Fruit fly (Drosophila melanogaster) whole organism, embryonic: ENCODE data around the gene crq.

ENCODE experiments used
- B-H1 ChIP-seq: fragments of 200-800 bp; sonication (Bioruptor generic); IDR thresholded peaks from 3 replicates; pipeline ENCODE4 v1.3.6; 2022; ENCODE audit warnings: missing biosample characterization, missing genetic modification characterization
- B-H2 ChIP-seq: fragments of 200-800 bp; sonication (Bioruptor generic); optimal IDR thresholded peaks from 2 replicates; lab custom pipeline; 2018; ENCODE audit warnings: missing biosample characterization, mild to moderate bottlenecking, missing genetic modification characterization
- CG10147 ChIP-seq: fragments of 200-800 bp; sonication (Bioruptor generic); optimal IDR thresholded peaks from 2 replicates; lab custom pipeline; 2019; ENCODE audit warnings: missing biosample characterization, mild to moderate bottlenecking, missing genetic modification characterization, moderate library complexity
- CG10431 ChIP-seq: fragments of 200-800 bp; sonication (Bioruptor generic); optimal IDR thresholded peaks from 3 replicates; lab custom pipeline; 2018; ENCODE audit warnings: missing biosample characterization, mild to moderate bottlenecking, missing genetic modification characterization
- CG10959 ChIP-seq: fragments of 200-800 bp; sonication (Bioruptor generic); IDR thresholded peaks from 2 replicates; pipeline ENCODE4 v1.3.6; 2022; ENCODE audit warnings: missing biosample characterization, missing genetic modification characterization
- CG11456 ChIP-seq: fragments of 200-800 bp; sonication (Bioruptor generic); IDR thresholded peaks from 3 replicates; pipeline ENCODE4 v1.3.6; 2022; ENCODE audit warnings: missing biosample characterization, missing genetic modification characterization
- CG11696 ChIP-seq: fragments of 200-800 bp; sonication (Bioruptor generic); IDR thresholded peaks from 2 replicates; pipeline ENCODE4 v1.3.6; 2022; ENCODE audit warnings: missing biosample characterization, missing genetic modification characterization
- CG13424 ChIP-seq: fragments of 200-800 bp; sonication (Bioruptor generic); optimal IDR thresholded peaks from 2 replicates; lab custom pipeline; 2019; ENCODE audit warnings: missing biosample characterization, mild to moderate bottlenecking, missing genetic modification characterization, moderate library complexity
- CG30020 ChIP-seq: fragments of 200-800 bp; optimal IDR thresholded peaks from 2 replicates; lab custom pipeline; 2019; ENCODE audit warnings: missing biosample characterization, mild to moderate bottlenecking, missing genetic modification characterization, moderate library complexity
- CG3281 ChIP-seq: fragments of 200-800 bp; sonication (Bioruptor generic); optimal IDR thresholded peaks from 3 replicates; lab custom pipeline; 2017; ENCODE audit warnings: missing biosample characterization, mild to moderate bottlenecking, missing genetic modification characterization
- CG33557 ChIP-seq: fragments of 200-800 bp; sonication (Bioruptor generic); optimal IDR thresholded peaks from 2 replicates; lab custom pipeline; 2019; ENCODE audit warnings: missing biosample characterization, mild to moderate bottlenecking, missing genetic modification characterization, moderate library complexity
- CG34376 ChIP-seq: fragments of 200-800 bp; sonication (Bioruptor generic); optimal IDR thresholded peaks from 2 replicates; lab custom pipeline; 2018; ENCODE audit warnings: missing biosample characterization, mild to moderate bottlenecking, missing genetic modification characterization
- CG4707 ChIP-seq: fragments of 200-800 bp; sonication (Bioruptor generic); optimal IDR thresholded peaks from 2 replicates; lab custom pipeline; 2018; ENCODE audit warnings: missing biosample characterization, mild to moderate bottlenecking, missing genetic modification characterization, moderate library complexity
- CG6654 ChIP-seq: fragments of 200-800 bp; sonication (Bioruptor generic); optimal IDR thresholded peaks from 2 replicates; lab custom pipeline; 2017; ENCODE audit warnings: missing biosample characterization, mild to moderate bottlenecking, missing genetic modification characterization
- CG8478 ChIP-seq: fragments of >200 bp; optimal IDR thresholded peaks from 2 replicates; lab custom pipeline; 2018
- Dip3 ChIP-seq: fragments of 200-800 bp; sonication (Bioruptor generic); optimal IDR thresholded peaks from 3 replicates; lab custom pipeline; 2016; ENCODE audit warnings: missing biosample characterization, missing genetic modification characterization
- Fer1 ChIP-seq: fragments of 200-800 bp; sonication (Bioruptor generic); optimal IDR thresholded peaks from 2 replicates; lab custom pipeline; 2017; ENCODE audit warnings: missing biosample characterization, mild to moderate bottlenecking, missing genetic modification characterization
- HLH4C ChIP-seq: fragments of 200-800 bp; sonication (Bioruptor generic); IDR thresholded peaks from 3 replicates; pipeline ENCODE4 v1.3.6; 2022; ENCODE audit warnings: missing biosample characterization, missing genetic modification characterization; ENCODE audit not compliant: partially characterized antibody
- HLH54F ChIP-seq: fragments of 200-800 bp; sonication (Bioruptor generic); optimal IDR thresholded peaks from 3 replicates; lab custom pipeline; 2016; ENCODE audit warnings: missing biosample characterization, missing genetic modification characterization
- Hmx ChIP-seq: fragments of 200-800 bp; sonication (Bioruptor generic); optimal IDR thresholded peaks from 2 replicates; lab custom pipeline; 2016; ENCODE audit warnings: missing biosample characterization, missing genetic modification characterization
- Hr3 ChIP-seq: fragments of 200-800 bp; sonication (Bioruptor generic); optimal IDR thresholded peaks from 3 replicates; lab custom pipeline; 2016; ENCODE audit warnings: missing biosample characterization, missing genetic modification characterization
- Max ChIP-seq: fragments of 200-800 bp; sonication (Bioruptor generic); optimal IDR thresholded peaks from 2 replicates; lab custom pipeline; 2016; ENCODE audit warnings: missing biosample characterization, mild to moderate bottlenecking, missing genetic modification characterization
- Ravus ChIP-seq: fragments of 200-800 bp; sonication (Bioruptor generic); IDR thresholded peaks from 2 replicates; pipeline ENCODE4 v1.3.6; 2022; ENCODE audit warnings: missing biosample characterization, missing genetic modification characterization
- Rfx ChIP-seq: fragments of 200-800 bp; sonication (Bioruptor generic); IDR thresholded peaks from 2 replicates; pipeline ENCODE4 v1.3.6; 2022; ENCODE audit warnings: missing biosample characterization, missing genetic modification characterization
- YL-1 ChIP-seq: fragments of 200-800 bp; sonication (Bioruptor generic); optimal IDR thresholded peaks from 3 replicates; lab custom pipeline; 2017; ENCODE audit warnings: missing biosample characterization, mild to moderate bottlenecking, missing genetic modification characterization
- bbx ChIP-seq: fragments of 200-800 bp; sonication (Bioruptor generic); IDR thresholded peaks from 2 replicates; pipeline ENCODE4 v1.3.6; 2022; ENCODE audit warnings: missing biosample characterization, missing genetic modification characterization; ENCODE audit not compliant: partially characterized antibody
- ci ChIP-seq: fragments of 200-800 bp; sonication (Bioruptor generic); IDR thresholded peaks from 3 replicates; pipeline ENCODE4 v1.3.6; 2022; ENCODE audit warnings: missing biosample characterization, missing genetic modification characterization
- eyg ChIP-seq: fragments of 200-800 bp; sonication (Bioruptor generic); optimal IDR thresholded peaks from 3 replicates; lab custom pipeline; 2016; ENCODE audit warnings: missing biosample characterization, missing genetic modification characterization
- gem ChIP-seq: fragments of 200-800 bp; sonication (Bioruptor generic); optimal IDR thresholded peaks from 2 replicates; lab custom pipeline; 2019; ENCODE audit warnings: missing biosample characterization, mild to moderate bottlenecking, missing genetic modification characterization, moderate library complexity
- grn ChIP-seq: fragments of 200-800 bp; sonication (Bioruptor generic); optimal IDR thresholded peaks from 3 replicates; lab custom pipeline; 2017; ENCODE audit warnings: missing biosample characterization, missing genetic modification characterization
- gsb-n ChIP-seq: fragments of 200-800 bp; sonication (Bioruptor generic); optimal IDR thresholded peaks from 3 replicates; lab custom pipeline; 2018; ENCODE audit warnings: missing biosample characterization, mild to moderate bottlenecking, missing genetic modification characterization
- insv ChIP-seq, 2 experiments: fragments of 200-800 bp; sonication (Bioruptor generic); optimal IDR thresholded peaks; 3 replicates each; lab custom pipeline; 2016 to 2018; ENCODE audit warnings: missing biosample characterization in 2 of 2, missing genetic modification characterization in 2 of 2
- ken ChIP-seq: fragments of 200-800 bp; sonication (Bioruptor generic); IDR thresholded peaks from 3 replicates; pipeline ENCODE4 v1.3.6; 2022; ENCODE audit warnings: missing biosample characterization, missing genetic modification characterization
- lov ChIP-seq, 2 experiments: fragments of 200-800 bp in 1 of 2; fragments of >200 bp in 1 of 2; sonication (Bioruptor generic) in 1 of 2; IDR thresholded peaks in 1 of 2; optimal IDR thresholded peaks in 1 of 2; 2 replicates in 1 of 2; 3 replicates in 1 of 2; pipeline versions ENCODE4 v1.3.6 to Lab custom; 2017 to 2022; ENCODE audit warnings: missing biosample characterization in 1 of 2, missing genetic modification characterization in 1 of 2
- nmo ChIP-seq: fragments of 200-800 bp; sonication (Bioruptor generic); optimal IDR thresholded peaks from 2 replicates; lab custom pipeline; 2018; ENCODE audit warnings: missing biosample characterization, mild to moderate bottlenecking, missing genetic modification characterization, moderate library complexity
- nom ChIP-seq: fragments of 200-800 bp; sonication (Bioruptor generic); optimal IDR thresholded peaks from 2 replicates; lab custom pipeline; 2017; ENCODE audit warnings: missing biosample characterization, missing genetic modification characterization, mild to moderate bottlenecking, moderate library complexity, missing genetic modification reagents
- pan ChIP-seq, 4 experiments: fragments of >200 bp in 3 of 4; fragments of 200-800 bp in 1 of 4; sonication (Bioruptor generic) in 1 of 4; optimal IDR thresholded peaks in 3 of 4; IDR thresholded peaks in 1 of 4; 2 replicates each; pipeline versions ENCODE4 v1.3.6 to Lab custom; 2017 to 2022; ENCODE audit warnings: missing biosample characterization in 2 of 4, missing genetic modification characterization in 2 of 4, mixed read lengths in 1 of 4
- pfk ChIP-seq: fragments of 200-800 bp; sonication (Bioruptor generic); optimal IDR thresholded peaks from 2 replicates; lab custom pipeline; 2018; ENCODE audit warnings: missing biosample characterization, mild to moderate bottlenecking, missing genetic modification characterization, moderate library complexity
- pros ChIP-seq: fragments of 200-800 bp; sonication (Bioruptor generic); optimal IDR thresholded peaks from 3 replicates; lab custom pipeline; 2019; ENCODE audit warnings: missing biosample characterization, mild to moderate bottlenecking, missing genetic modification characterization, moderate library complexity
- salm ChIP-seq: fragments of 200-800 bp; sonication (Bioruptor generic); optimal IDR thresholded peaks from 2 replicates; lab custom pipeline; 2018; ENCODE audit warnings: missing biosample characterization, mild to moderate bottlenecking, missing genetic modification characterization
- scrt ChIP-seq: fragments of 200-800 bp; sonication (Bioruptor generic); optimal IDR thresholded peaks from 2 replicates; lab custom pipeline; 2018; ENCODE audit warnings: missing biosample characterization, mild to moderate bottlenecking, missing genetic modification characterization, moderate library complexity
- seq ChIP-seq: fragments of 200-800 bp; sonication (Bioruptor generic); IDR thresholded peaks from 2 replicates; pipeline ENCODE4 v1.3.6; 2022; ENCODE audit warnings: missing biosample characterization, missing genetic modification characterization
- trem ChIP-seq: fragments of 200-800 bp; optimal IDR thresholded peaks from 3 replicates; lab custom pipeline; 2019; ENCODE audit warnings: missing biosample characterization, mild to moderate bottlenecking, missing genetic modification characterization, moderate library complexity
- twi ChIP-seq: fragments of 200-800 bp; optimal IDR thresholded peaks from 2 replicates; lab custom pipeline; 2019; ENCODE audit warnings: missing biosample characterization, mild to moderate bottlenecking, missing genetic modification characterization, moderate library complexity
- unc-4 ChIP-seq: fragments of 200-800 bp; sonication (Bioruptor generic); IDR thresholded peaks from 2 replicates; pipeline ENCODE4 v1.3.6; 2022; ENCODE audit warnings: missing biosample characterization, missing genetic modification characterization; ENCODE audit not compliant: partially characterized antibody
- yki ChIP-seq: fragments of >200 bp; optimal IDR thresholded peaks from 3 replicates; lab custom pipeline; 2018
- z ChIP-seq: fragments of 200-800 bp; sonication (Bioruptor generic); IDR thresholded peaks from 3 replicates; pipeline ENCODE4 v1.3.6; 2022; ENCODE audit warnings: missing biosample characterization, missing genetic modification characterization

crq gene

dm6 chr2L:430820-431628 is 21.8 kb downstream of the crq start, which contains the start of gene ex (continued):
- peak; percentile 35 for TF ChIP-seq salm (tag; lab: Kevin White, UChicago)
- TF ChIP-seq Fer1 (GFP tag; lab: Kevin White, UChicago) = peak; percentile 82
- peak; percentile 62 for TF ChIP-seq CG33557 (GFP tag; lab: Kevin White, UChicago)
- TF ChIP-seq z (GFP tag; lab: Robert Waterston, UW) = 0 out of 3 replicates have a peak, but pooled peaks have one; percentile 45
- peak; percentile 44; the same call in 1 of the 2 replicates for TF ChIP-seq bbx
- TF ChIP-seq yki (lab: Kevin White, UChicago) = no peak
- TF ChIP-seq twi (tag; lab: Kevin White, UChicago) = peak; percentile 39
- no peak; the same call in 2 of the 3 replicates for TF ChIP-seq CG11456 (GFP tag; lab: Robert Waterston, UW)
- no peak for TF ChIP-seq HLH54F (GFP tag; lab: Kevin White, UChicago)
- TF ChIP-seq nom = peak; percentile 84
- no peak; the same call in 2 of the 3 replicates for TF ChIP-seq B-H1 (GFP tag; lab: Robert Waterston, UW)
- peak; percentile 43; the same call in 1 of the 3 replicates for TF ChIP-seq HLH4C (GFP tag; lab: Robert Waterston, UW)
- TF ChIP-seq Hmx (GFP tag; lab: Kevin White, UChicago) = no peak
- TF ChIP-seq gsb-n (tag; lab: Kevin White, UChicago) = peak; percentile 38
- TF ChIP-seq grn = peak; percentile 33
- peak; percentile 64 for TF ChIP-seq gem (tag; lab: Kevin White, UChicago)
- TF ChIP-seq CG4707 = peak; percentile 80
- TF ChIP-seq seq (GFP tag; lab: Robert Waterston, UW) = no peak; the same call in 1 of the 2 replicates
- no peak for TF ChIP-seq Max
- no peak for TF ChIP-seq CG30020 (tag; lab: Kevin White, UChicago)
- TF ChIP-seq CG8478 (lab: Kevin White, UChicago) = no peak
- 0 out of 3 replicates have a peak, but pooled peaks have one; percentile 44 for TF ChIP-seq ken (GFP tag; lab: Robert Waterston, UW)
- no peak for TF ChIP-seq lov (optimal IDR thresholded peaks at IDR 0.05; lab: Kevin White, UChicago)
- TF ChIP-seq lov (GFP tag; IDR thresholded peaks at IDR 0.05; lab: Robert Waterston, UW) = peak; percentile 52; the same call in 1 of the 3 replicates
- peak; percentile 35 for TF ChIP-seq YL-1 (GFP tag; lab: Kevin White, UChicago)
- TF ChIP-seq CG13424 (tag; lab: Kevin White, UChicago) = peak; percentile 65
- TF ChIP-seq unc-4 = no peak
- peak; percentile 65 for TF ChIP-seq CG3281 (GFP tag; lab: Kevin White, UChicago)
- TF ChIP-seq CG10959 (GFP tag; lab: Robert Waterston, UW) = no peak
- peak; percentile 76 for TF ChIP-seq CG34376 (GFP tag; lab: Kevin White, UChicago)
- TF ChIP-seq B-H2 (GFP tag; lab: Kevin White, UChicago) = peak; percentile 75
- no peak for TF ChIP-seq CG6654 (GFP tag; lab: Kevin White, UChicago)
- TF ChIP-seq nmo (GFP tag; lab: Kevin White, UChicago) = no peak
- TF ChIP-seq pros (GFP tag; lab: Kevin White, UChicago) = peak; percentile 74
- TF ChIP-seq eyg (GFP tag; lab: Kevin White, UChicago) = peak; percentile 53
- TF ChIP-seq CG11696 (GFP tag; lab: Robert Waterston, UW) = peak; percentile 17; the same call in 1 of the 2 replicates
- peak; percentile 34 for TF ChIP-seq CG10147 (GFP tag; lab: Kevin White, UChicago)
- no peak for TF ChIP-seq Dip3 (GFP tag; lab: Kevin White, UChicago)
- peak in 1 of 2 experiments; percentile 80 for TF ChIP-seq insv (GFP tag; optimal IDR thresholded peaks at IDR 0.05; lab: Kevin White, UChicago)
- TF ChIP-seq trem = peak; percentile 30
- peak; percentile 66 for TF ChIP-seq CG10431 (GFP tag; lab: Kevin White, UChicago)
- no peak for TF ChIP-seq Ravus (GFP tag; lab: Robert Waterston, UW)
- no peak for TF ChIP-seq Hr3
- TF ChIP-seq scrt = peak; percentile 56
- no peak for TF ChIP-seq pan (optimal IDR thresholded peaks at IDR 0.05; lab: Kevin White, UChicago)
- peak in 1 of 2 experiments; percentile 61 for TF ChIP-seq pan (GFP tag; optimal IDR thresholded peaks at IDR 0.05 in 1 of 2, IDR thresholded peaks at IDR 0.05 in 1 of 2)
- peak; percentile 88 for TF ChIP-seq ci (GFP tag; lab: Robert Waterston, UW)
- TF ChIP-seq Rfx (GFP tag; lab: Robert Waterston, UW) = no peak
- TF ChIP-seq pfk (GFP tag; lab: Kevin White, UChicago) = peak; percentile 66
